Fruit fly (Drosophila melanogaster) whole organism, embryonic: ENCODE data around the gene CG9664.
A peak's percentile ranks its signal among the peaks of the same experiment; 100 is the strongest.

ENCODE experiments used
- Atf3 ChIP-seq: fragments of 200-800 bp; sonication (Bioruptor generic); optimal IDR thresholded peaks from 3 replicates; lab custom pipeline; 2016; ENCODE audit warnings: missing biosample characterization, missing genetic modification characterization
- CG10267 ChIP-seq: fragments of 200-800 bp; sonication (Bioruptor generic); optimal IDR thresholded peaks from 2 replicates; lab custom pipeline; 2018; ENCODE audit warnings: missing biosample characterization, mild to moderate bottlenecking, missing genetic modification characterization, moderate library complexity
- CG10462 ChIP-seq: fragments of 200-800 bp; sonication (Bioruptor generic); optimal IDR thresholded peaks from 2 replicates; lab custom pipeline; 2016; ENCODE audit warnings: missing biosample characterization, missing genetic modification characterization
- CG12236 ChIP-seq: fragments of 200-800 bp; sonication (Bioruptor generic); optimal IDR thresholded peaks from 2 replicates; lab custom pipeline; 2016; ENCODE audit warnings: missing biosample characterization, missing genetic modification characterization
- CG13296 ChIP-seq: fragments of 200-800 bp; sonication (Bioruptor generic); optimal IDR thresholded peaks from 3 replicates; lab custom pipeline; 2018; ENCODE audit warnings: missing biosample characterization, mild to moderate bottlenecking, missing genetic modification characterization
- CG14014 ChIP-seq: fragments of 200-800 bp; sonication (Bioruptor generic); IDR thresholded peaks from 2 replicates; pipeline ENCODE4 v1.3.6; 2022; ENCODE audit warnings: missing biosample characterization, missing genetic modification characterization
- CG14050 ChIP-seq: fragments of 200-800 bp; sonication (Bioruptor generic); IDR thresholded peaks from 3 replicates; pipeline ENCODE4 v1.3.6; 2022; ENCODE audit warnings: missing biosample characterization, missing genetic modification characterization
- CG14965 ChIP-seq: fragments of 200-800 bp; sonication (Bioruptor generic); optimal IDR thresholded peaks from 2 replicates; lab custom pipeline; 2016; ENCODE audit warnings: missing biosample characterization, missing genetic modification characterization, borderline replicate concordance
- CG15269 ChIP-seq: fragments of 200-800 bp; sonication (Bioruptor generic); optimal IDR thresholded peaks from 2 replicates; lab custom pipeline; 2018; ENCODE audit warnings: missing biosample characterization, mild to moderate bottlenecking, missing genetic modification characterization, moderate library complexity
- CG15696 ChIP-seq: fragments of 200-800 bp; sonication (Bioruptor generic); optimal IDR thresholded peaks from 2 replicates; lab custom pipeline; 2019; ENCODE audit warnings: missing biosample characterization, mild to moderate bottlenecking, missing genetic modification characterization, moderate library complexity
- CG1603 ChIP-seq: fragments of 200-800 bp; sonication (Bioruptor generic); optimal IDR thresholded peaks from 2 replicates; lab custom pipeline; 2019; ENCODE audit warnings: missing biosample characterization, mild to moderate bottlenecking, missing genetic modification characterization, moderate library complexity
- CG16815 ChIP-seq: fragments of 200-800 bp; sonication (Bioruptor generic); optimal IDR thresholded peaks from 3 replicates; lab custom pipeline; 2017; ENCODE audit warnings: missing biosample characterization, mild to moderate bottlenecking, missing genetic modification characterization
- CG17568 ChIP-seq: fragments of 200-800 bp; sonication (Bioruptor generic); optimal IDR thresholded peaks from 2 replicates; lab custom pipeline; 2018; ENCODE audit warnings: missing biosample characterization, mild to moderate bottlenecking, missing genetic modification characterization, moderate library complexity
- CG17829 ChIP-seq: fragments of 200-800 bp; optimal IDR thresholded peaks from 2 replicates; lab custom pipeline; 2019; ENCODE audit warnings: missing biosample characterization, mild to moderate bottlenecking, missing genetic modification characterization, moderate library complexity
- CG2199 ChIP-seq: fragments of 200-800 bp; sonication (Bioruptor generic); IDR thresholded peaks from 3 replicates; pipeline ENCODE4 v1.3.6; 2022; ENCODE audit warnings: missing biosample characterization, missing genetic modification characterization
- CG30431 ChIP-seq: fragments of 200-800 bp; sonication (Bioruptor generic); optimal IDR thresholded peaks from 2 replicates; lab custom pipeline; 2017; ENCODE audit warnings: missing biosample characterization, missing genetic modification characterization
- CG31388 ChIP-seq: fragments of 200-800 bp; sonication (Bioruptor generic); optimal IDR thresholded peaks from 2 replicates; lab custom pipeline; 2016; ENCODE audit warnings: missing biosample characterization, missing genetic modification characterization
- CG3163 ChIP-seq: fragments of 200-800 bp; sonication (Bioruptor generic); optimal IDR thresholded peaks from 3 replicates; lab custom pipeline; 2016; ENCODE audit warnings: missing biosample characterization, missing genetic modification characterization
- CG3281 ChIP-seq: fragments of 200-800 bp; sonication (Bioruptor generic); optimal IDR thresholded peaks from 3 replicates; lab custom pipeline; 2017; ENCODE audit warnings: missing biosample characterization, mild to moderate bottlenecking, missing genetic modification characterization
- CG34376 ChIP-seq: fragments of 200-800 bp; sonication (Bioruptor generic); optimal IDR thresholded peaks from 2 replicates; lab custom pipeline; 2018; ENCODE audit warnings: missing biosample characterization, mild to moderate bottlenecking, missing genetic modification characterization
- CG34422 ChIP-seq: fragments of 200-800 bp; sonication (Bioruptor generic); IDR thresholded peaks from 3 replicates; pipeline ENCODE4 v1.3.6; 2022; ENCODE audit warnings: missing biosample characterization, missing genetic modification characterization
- CG4820 ChIP-seq: fragments of 200-800 bp; sonication (Bioruptor generic); optimal IDR thresholded peaks from 3 replicates; lab custom pipeline; 2016; ENCODE audit warnings: missing biosample characterization, missing genetic modification characterization
- CG7372 ChIP-seq: fragments of 200-800 bp; sonication (Bioruptor generic); IDR thresholded peaks from 2 replicates; pipeline ENCODE4 v1.3.6; 2022; ENCODE audit warnings: missing biosample characterization, missing genetic modification characterization
- CG7928 ChIP-seq: fragments of 200-800 bp; sonication (Bioruptor generic); optimal IDR thresholded peaks from 2 replicates; lab custom pipeline; 2017; ENCODE audit warnings: missing biosample characterization, mild to moderate bottlenecking, missing genetic modification characterization
- Fer3 ChIP-seq: fragments of 200-800 bp; sonication (Bioruptor generic); optimal IDR thresholded peaks from 2 replicates; lab custom pipeline; 2018; ENCODE audit warnings: missing biosample characterization, mild to moderate bottlenecking, missing genetic modification characterization, moderate library complexity
- H15 ChIP-seq: fragments of 200-800 bp; sonication (Bioruptor generic); IDR thresholded peaks from 3 replicates; pipeline ENCODE4 v1.3.6; 2022; ENCODE audit warnings: missing biosample characterization, missing genetic modification characterization
- Hr39 ChIP-seq: fragments of >200 bp; optimal IDR thresholded peaks from 2 replicates; lab custom pipeline; 2017
- MESR4 ChIP-seq: fragments of 200-800 bp; sonication (Bioruptor generic); optimal IDR thresholded peaks from 2 replicates; lab custom pipeline; 2018; ENCODE audit warnings: missing biosample characterization, mild to moderate bottlenecking, missing genetic modification characterization, moderate library complexity
- MTF-1 ChIP-seq: fragments of 200-800 bp; sonication (Bioruptor generic); optimal IDR thresholded peaks from 2 replicates; lab custom pipeline; 2018; ENCODE audit warnings: missing biosample characterization, mild to moderate bottlenecking, missing genetic modification characterization, borderline replicate concordance
- PHDP ChIP-seq: fragments of 200-800 bp; sonication (Bioruptor generic); optimal IDR thresholded peaks from 3 replicates; lab custom pipeline; 2018; ENCODE audit warnings: missing biosample characterization, mild to moderate bottlenecking, missing genetic modification characterization, moderate library complexity
- Rx ChIP-seq: fragments of 200-800 bp; sonication (Bioruptor generic); IDR thresholded peaks from 2 replicates; pipeline ENCODE4 v1.3.6; 2022; ENCODE audit warnings: missing biosample characterization, missing genetic modification characterization
- az2 ChIP-seq: fragments of 200-800 bp; sonication (Bioruptor generic); optimal IDR thresholded peaks from 3 replicates; lab custom pipeline; 2016; ENCODE audit warnings: missing biosample characterization, missing genetic modification characterization
- cad ChIP-seq: fragments of >200 bp; optimal IDR thresholded peaks from 2 replicates; lab custom pipeline; 2017; ENCODE audit warnings: missing biosample characterization, missing genetic modification characterization
- corto ChIP-seq: fragments of 200-800 bp; sonication (Bioruptor generic); optimal IDR thresholded peaks from 2 replicates; lab custom pipeline; 2016; ENCODE audit warnings: missing biosample characterization, mild to moderate bottlenecking, missing genetic modification characterization, moderate library complexity
- disco-r ChIP-seq: fragments of 200-800 bp; sonication (Bioruptor generic); optimal IDR thresholded peaks from 2 replicates; lab custom pipeline; 2016; ENCODE audit warnings: missing biosample characterization, missing genetic modification characterization
- dmrt11E ChIP-seq: fragments of 200-800 bp; sonication (Bioruptor generic); optimal IDR thresholded peaks from 3 replicates; lab custom pipeline; 2018; ENCODE audit warnings: missing biosample characterization, mild to moderate bottlenecking, missing genetic modification characterization, moderate library complexity
- dmrt99B ChIP-seq: fragments of 200-800 bp; sonication (Bioruptor generic); optimal IDR thresholded peaks from 2 replicates; lab custom pipeline; 2018; ENCODE audit warnings: missing biosample characterization, mild to moderate bottlenecking, missing genetic modification characterization, moderate library complexity
- ems ChIP-seq: fragments of 200-800 bp; sonication (Bioruptor generic); optimal IDR thresholded peaks from 3 replicates; lab custom pipeline; 2016; ENCODE audit warnings: missing biosample characterization, missing genetic modification characterization
- esg ChIP-seq: fragments of 200-800 bp; sonication (Bioruptor generic); conservative IDR thresholded peaks from 2 replicates; pipeline ENCODE4 v1.3.6; 2022; ENCODE audit warnings: missing biosample characterization, missing genetic modification characterization
- fd102C ChIP-seq: fragments of 200-800 bp; sonication (Bioruptor generic); optimal IDR thresholded peaks from 2 replicates; lab custom pipeline; 2018; ENCODE audit warnings: missing biosample characterization, mild to moderate bottlenecking, missing genetic modification characterization, moderate library complexity
- fd96Cb ChIP-seq: fragments of 200-800 bp; sonication (Bioruptor generic); optimal IDR thresholded peaks from 2 replicates; lab custom pipeline; 2018; ENCODE audit warnings: missing biosample characterization, mild to moderate bottlenecking, missing genetic modification characterization, moderate library complexity
- hb ChIP-seq: fragments of 200-800 bp; sonication (Bioruptor generic); IDR thresholded peaks from 3 replicates; pipeline ENCODE4 v1.3.6; 2022; ENCODE audit warnings: missing biosample characterization, missing genetic modification characterization; ENCODE audit not compliant: partially characterized antibody
- lab ChIP-seq: fragments of 200-800 bp; sonication (Bioruptor generic); optimal IDR thresholded peaks from 3 replicates; lab custom pipeline; 2017; ENCODE audit warnings: missing biosample characterization, missing genetic modification characterization, mild to moderate bottlenecking, moderate library complexity, missing genetic modification reagents
- pb ChIP-seq: fragments of 200-800 bp; sonication (Bioruptor generic); optimal IDR thresholded peaks from 3 replicates; lab custom pipeline; 2016; ENCODE audit warnings: missing biosample characterization, missing genetic modification characterization
- pnt ChIP-seq: fragments of 200-800 bp; sonication (Bioruptor generic); optimal IDR thresholded peaks from 3 replicates; lab custom pipeline; 2016; ENCODE audit warnings: missing biosample characterization, missing genetic modification characterization
- prd ChIP-seq, 3 experiments: fragments of >200 bp in 2 of 3; fragments of 200-800 bp in 1 of 3; sonication (Bioruptor generic) in 1 of 3; optimal IDR thresholded peaks in 2 of 3; IDR thresholded peaks in 1 of 3; 2 replicates in 2 of 3; 3 replicates in 1 of 3; pipeline versions ENCODE4 v1.3.6 to Lab custom; 2017 to 2022; ENCODE audit warnings: missing biosample characterization in 1 of 3, missing genetic modification characterization in 1 of 3
- pum ChIP-seq: fragments of 200-800 bp; sonication (Bioruptor generic); optimal IDR thresholded peaks from 2 replicates; lab custom pipeline; 2016; ENCODE audit warnings: missing biosample characterization, missing genetic modification characterization
- sisA ChIP-seq: fragments of 200-800 bp; sonication (Bioruptor generic); IDR thresholded peaks from 2 replicates; pipeline ENCODE4 v1.3.6; 2022; ENCODE audit warnings: missing biosample characterization, missing genetic modification characterization
- trh ChIP-seq: fragments of 200-800 bp; sonication (Bioruptor generic); optimal IDR thresholded peaks from 2 replicates; lab custom pipeline; 2016; ENCODE audit warnings: missing biosample characterization, missing genetic modification characterization

The CG9664 gene

dm6 chr2L:3338566-3339215, 44.2 kb upstream of the CG9664 start (continued):
- TF ChIP-seq CG30431 (GFP tag; lab: Kevin White, UChicago): peak; percentile 59
- TF ChIP-seq CG17829 (tag; lab: Kevin White, UChicago): peak; percentile 87
- TF ChIP-seq dmrt11E (tag; lab: Kevin White, UChicago): peak; percentile 84
- TF ChIP-seq esg: peak; percentile 30; the same call in 1 of the 2 replicates
- peak; percentile 85 for TF ChIP-seq CG4820 (GFP tag; lab: Kevin White, UChicago)
- peak; percentile 94 for TF ChIP-seq fd96Cb
- peak; percentile 91 for TF ChIP-seq Atf3 (GFP tag; lab: Kevin White, UChicago)
- TF ChIP-seq CG2199 (GFP tag; lab: Robert Waterston, UW): peak; percentile 67; the same call in 1 of the 3 replicates
- no peak for TF ChIP-seq CG13296 (GFP tag; lab: Kevin White, UChicago)
- TF ChIP-seq CG1603 (tag; lab: Kevin White, UChicago): peak; percentile 93
- TF ChIP-seq CG34376 (GFP tag; lab: Kevin White, UChicago): no peak
- peak; percentile 82; the same call in 2 of the 3 replicates for TF ChIP-seq CG34422 (GFP tag; lab: Robert Waterston, UW)
- peak; percentile 65 for TF ChIP-seq disco-r (GFP tag; lab: Kevin White, UChicago)
- TF ChIP-seq CG10267 (tag; lab: Kevin White, UChicago): peak; percentile 81
- TF ChIP-seq trh: peak; percentile 81
- no peak for TF ChIP-seq hb
- peak; percentile 40 for TF ChIP-seq Fer3 (tag; lab: Kevin White, UChicago)
- TF ChIP-seq CG7372 (GFP tag; lab: Robert Waterston, UW): 0 out of 2 replicates have a peak, but pooled peaks have one; percentile 14
- TF ChIP-seq dmrt99B (tag; lab: Kevin White, UChicago): peak; percentile 81
- TF ChIP-seq PHDP (tag; lab: Kevin White, UChicago): peak; percentile 77
- TF ChIP-seq CG31388 (GFP tag; lab: Kevin White, UChicago): peak; percentile 10
- TF ChIP-seq MESR4: peak; percentile 2
- TF ChIP-seq CG14965 (GFP tag; lab: Kevin White, UChicago): peak; percentile 7
- peak; percentile 72 for TF ChIP-seq CG10462 (GFP tag; lab: Kevin White, UChicago)
- no peak for TF ChIP-seq corto (GFP tag; lab: Kevin White, UChicago)
- TF ChIP-seq lab (GFP tag; lab: Kevin White, UChicago): peak; percentile 67
- TF ChIP-seq CG15269 (tag; lab: Kevin White, UChicago): no peak
- no peak for TF ChIP-seq cad (GFP tag; lab: Kevin White, UChicago)
- TF ChIP-seq CG3163 (GFP tag; lab: Kevin White, UChicago): peak; percentile 79
- TF ChIP-seq CG16815: peak; percentile 68
- TF ChIP-seq prd (optimal IDR thresholded peaks at IDR 0.05; lab: Kevin White, UChicago): no peak
- peak; percentile 89 for TF ChIP-seq prd (GFP tag; IDR thresholded peaks at IDR 0.05; lab: Robert Waterston, UW)
- TF ChIP-seq CG3281 (GFP tag; lab: Kevin White, UChicago): no peak
- TF ChIP-seq fd102C (GFP tag; lab: Kevin White, UChicago): no peak
- peak; percentile 81 for TF ChIP-seq ems
- no peak for TF ChIP-seq Hr39 (lab: Kevin White, UChicago)
- peak; percentile 92 for TF ChIP-seq az2 (GFP tag; lab: Kevin White, UChicago)
- peak; percentile 18; the same call in 1 of the 3 replicates for TF ChIP-seq CG14050 (GFP tag; lab: Robert Waterston, UW)
- peak; percentile 88 for TF ChIP-seq pum (GFP tag; lab: Kevin White, UChicago)
- peak; percentile 83; the same call in 2 of the 3 replicates for TF ChIP-seq H15
- no peak for TF ChIP-seq CG17568
- peak; percentile 79 for TF ChIP-seq Rx
- peak; percentile 91 for TF ChIP-seq sisA
- TF ChIP-seq CG15696 (tag; lab: Kevin White, UChicago): peak; percentile 33
- TF ChIP-seq pnt: peak; percentile 89
- peak; percentile 75 for TF ChIP-seq CG12236 (GFP tag; lab: Kevin White, UChicago)
- TF ChIP-seq pb (GFP tag; lab: Kevin White, UChicago): peak; percentile 74
- no peak for TF ChIP-seq CG7928 (GFP tag; lab: Kevin White, UChicago)
- no peak for TF ChIP-seq CG14014
- peak; percentile 23 for TF ChIP-seq MTF-1 (GFP tag; lab: Kevin White, UChicago)
